Fruit fly (Drosophila melanogaster) whole organism, prepupa: ENCODE results near the gene Cpr66Cb.

Source experiments
- CG11762 ChIP-seq: fragments of 200-800 bp; sonication (Bioruptor generic); optimal IDR thresholded peaks from 3 replicates; lab custom pipeline; 2016; ENCODE audit warnings: missing biosample characterization, missing genetic modification characterization; ENCODE audit not compliant: insufficient read depth
- CG15336 ChIP-seq: fragments of 200-800 bp; sonication (Bioruptor generic); IDR thresholded peaks from 2 replicates; pipeline ENCODE4 v1.3.6; 2022; ENCODE audit warnings: missing biosample characterization, missing genetic modification characterization
- CG6276 ChIP-seq: fragments of 200-800 bp; sonication (Bioruptor generic); optimal IDR thresholded peaks from 2 replicates; lab custom pipeline; 2017; ENCODE audit warnings: missing biosample characterization, mild to moderate bottlenecking, missing genetic modification characterization
- CG6808 ChIP-seq: fragments of 200-800 bp; sonication (Bioruptor generic); optimal IDR thresholded peaks from 3 replicates; lab custom pipeline; 2017; ENCODE audit warnings: missing biosample characterization, missing genetic modification characterization, mild to moderate bottlenecking, moderate library complexity, missing genetic modification reagents
- CG8319 ChIP-seq: fragments of 200-800 bp; sonication (Bioruptor generic); optimal IDR thresholded peaks from 3 replicates; lab custom pipeline; 2016; ENCODE audit warnings: missing biosample characterization, missing genetic modification characterization
- Hr39 ChIP-seq: fragments of 200-800 bp; sonication (Bioruptor generic); optimal IDR thresholded peaks from 2 replicates; lab custom pipeline; 2016; ENCODE audit warnings: missing biosample characterization, missing genetic modification characterization
- fd59A ChIP-seq: fragments of 200-800 bp; sonication (Bioruptor generic); optimal IDR thresholded peaks from 2 replicates; lab custom pipeline; 2017; ENCODE audit warnings: missing biosample characterization, mild to moderate bottlenecking, missing genetic modification characterization, missing genetic modification reagents

- TF ChIP-seq fd59A (no peak), CG6808 (GFP tag; lab: Kevin White, UChicago) (no peak), CG8319 (GFP tag; lab: Kevin White, UChicago) (no peak), CG15336 (GFP tag; lab: Robert Waterston, UW) (no peak), CG6276 (GFP tag; lab: Kevin White, UChicago) (no peak), CG11762 (no peak), Hr39 (GFP tag; lab: Kevin White, UChicago) (no peak)
Measured at dm6 chr3L:8303912-8304311, 32.6 kb upstream of the Cpr66Cb start, which contains the start of the genes CG7194 and Sbp2.
